Worm (Caenorhabditis elegans) whole organism, L4 larva: Measurements from ENCODE around the gene fcho-1.

Source experiments
- fos-1 ChIP-seq: fragments of 150-350 bp; optimal IDR thresholded peaks from 2 replicates; lab custom pipeline; 2014; ENCODE audit warnings: missing biosample characterization, missing genetic modification characterization
- lin-15B ChIP-seq: fragments of 150-350 bp; sonication (generic microtip); optimal IDR thresholded peaks from 3 replicates; lab custom pipeline; 2014; ENCODE audit warnings: missing biosample characterization, missing genetic modification characterization
- nhr-11 ChIP-seq: fragments of 150-350 bp; optimal IDR thresholded peaks from 2 replicates; lab custom pipeline; 2014; ENCODE audit warnings: missing biosample characterization, missing genetic modification characterization
- nhr-237 ChIP-seq: sonication (generic microtip); optimal IDR thresholded peaks from 2 replicates; lab custom pipeline; 2017; ENCODE audit warnings: missing biosample characterization, missing genetic modification characterization
- set-16 ChIP-seq: fragments of 200-800 bp; sonication (Bioruptor generic); IDR thresholded peaks from 2 replicates; pipeline ENCODE4 v1.3.6; 2022; ENCODE audit warnings: missing genetic modification reagents, missing genetic modification characterization, missing compliant biosample characterization

DNA sequence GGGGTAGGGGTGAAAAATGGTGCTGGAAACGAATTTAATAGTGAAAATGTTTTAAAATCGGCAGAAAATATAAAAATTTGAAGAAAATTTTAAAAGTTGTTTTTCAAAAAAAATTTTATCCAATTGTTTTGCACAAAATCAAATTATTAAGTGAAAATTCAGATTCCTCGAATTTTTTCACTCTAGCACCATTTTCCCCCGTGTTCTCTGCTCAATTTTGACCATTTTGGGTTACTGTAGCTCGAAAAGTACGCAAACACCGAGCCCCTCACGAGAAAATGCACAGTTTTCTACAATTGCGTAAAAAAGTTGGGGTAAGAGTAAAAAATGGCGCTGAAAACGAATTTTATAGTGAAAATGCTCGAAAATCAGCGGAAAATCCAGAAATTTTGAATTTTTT is 19.6 kb downstream of the fcho-1 start:
- TF ChIP-seq nhr-11 (no peak), nhr-237 (tag; lab: Kevin White, UChicago) (no peak), set-16 (no peak), fos-1 (tag; lab: Kevin White, UChicago) (no peak), lin-15B (no peak)
